Fruit fly (Drosophila melanogaster) whole organism, adult: ENCODE data around the gene Pgant4.

ENCODE experiments used
- CG11617 ChIP-seq: fragments of 200-800 bp; sonication (Bioruptor generic); optimal IDR thresholded peaks from 2 replicates; lab custom pipeline; 2017; ENCODE audit warnings: mild to moderate bottlenecking, missing biosample characterization, missing genetic modification reagents, missing genetic modification characterization
- CG12768 ChIP-seq: fragments of 200-800 bp; sonication (Bioruptor generic); optimal IDR thresholded peaks from 2 replicates; lab custom pipeline; 2017; ENCODE audit warnings: missing biosample characterization, missing genetic modification characterization, mild to moderate bottlenecking, moderate library complexity, missing genetic modification reagents
- CG14711 ChIP-seq: fragments of 200-800 bp; sonication (Bioruptor generic); optimal IDR thresholded peaks from 2 replicates; lab custom pipeline; 2018; ENCODE audit warnings: missing biosample characterization, mild to moderate bottlenecking, missing genetic modification characterization, moderate library complexity
- CG1620 ChIP-seq: fragments of 200-800 bp; sonication (Bioruptor generic); optimal IDR thresholded peaks from 2 replicates; lab custom pipeline; 2016; ENCODE audit warnings: missing biosample characterization, missing genetic modification characterization
- CG33017 ChIP-seq: fragments of 200-800 bp; sonication (Bioruptor generic); optimal IDR thresholded peaks from 2 replicates; lab custom pipeline; 2018; ENCODE audit warnings: missing biosample characterization, mild to moderate bottlenecking, missing genetic modification characterization, moderate library complexity
- CG5204 ChIP-seq: fragments of 200-800 bp; sonication (Bioruptor generic); optimal IDR thresholded peaks from 2 replicates; lab custom pipeline; 2016; ENCODE audit warnings: missing biosample characterization, missing genetic modification characterization
- CG7045 ChIP-seq: fragments of 200-800 bp; sonication (Bioruptor generic); optimal IDR thresholded peaks from 2 replicates; lab custom pipeline; 2017; ENCODE audit warnings: missing biosample characterization, mild to moderate bottlenecking, missing genetic modification characterization
- CG7101 ChIP-seq: fragments of 200-800 bp; sonication (Bioruptor generic); optimal IDR thresholded peaks from 2 replicates; lab custom pipeline; 2018; ENCODE audit warnings: missing biosample characterization, mild to moderate bottlenecking, missing genetic modification characterization, moderate library complexity
- Clk ChIP-seq: fragments of 200-800 bp; sonication (Bioruptor generic); optimal IDR thresholded peaks from 2 replicates; lab custom pipeline; 2017; ENCODE audit warnings: missing biosample characterization, missing genetic modification characterization
- Crg-1 ChIP-seq: fragments of 200-800 bp; sonication (Bioruptor generic); optimal IDR thresholded peaks from 2 replicates; lab custom pipeline; 2016; ENCODE audit warnings: missing biosample characterization, missing genetic modification characterization
- Hr96 ChIP-seq: fragments of 200-800 bp; sonication (Bioruptor generic); optimal IDR thresholded peaks from 2 replicates; lab custom pipeline; 2016; ENCODE audit warnings: missing biosample characterization, missing genetic modification characterization
- Mnt ChIP-seq: fragments of 200-800 bp; sonication (Bioruptor generic); optimal IDR thresholded peaks from 2 replicates; lab custom pipeline; 2016; ENCODE audit warnings: missing biosample characterization, mild to moderate bottlenecking, missing genetic modification characterization
- bab1 ChIP-seq: fragments of 200-800 bp; sonication (Bioruptor generic); optimal IDR thresholded peaks from 3 replicates; lab custom pipeline; 2019; ENCODE audit warnings: missing biosample characterization, mild to moderate bottlenecking, missing genetic modification characterization, moderate library complexity
- cic ChIP-seq: fragments of 200-800 bp; sonication (Bioruptor generic); optimal IDR thresholded peaks from 2 replicates; lab custom pipeline; 2017; ENCODE audit warnings: missing biosample characterization, mild to moderate bottlenecking, missing genetic modification characterization, moderate library complexity
- cnc ChIP-seq, 2 experiments: fragments of >200 bp; optimal IDR thresholded peaks; 2 replicates each; lab custom pipeline; 2017
- kay ChIP-seq: fragments of 200-800 bp; sonication (Bioruptor generic); peaks from one replicate; lab custom pipeline; 2016; ENCODE audit warnings: missing biosample characterization, missing genetic modification characterization, borderline replicate concordance
- ovo ChIP-seq: fragments of 200-800 bp; sonication (Bioruptor generic); optimal IDR thresholded peaks from 2 replicates; lab custom pipeline; 2016; ENCODE audit warnings: missing biosample characterization, missing genetic modification characterization
- pad ChIP-seq: fragments of 200-800 bp; sonication (Bioruptor generic); optimal IDR thresholded peaks from 3 replicates; lab custom pipeline; 2017; ENCODE audit warnings: missing biosample characterization, missing genetic modification characterization, mild to moderate bottlenecking, moderate library complexity, missing genetic modification reagents
- tj ChIP-seq: fragments of 200-800 bp; sonication (Bioruptor generic); optimal IDR thresholded peaks from 3 replicates; lab custom pipeline; 2017; ENCODE audit warnings: missing biosample characterization, mild to moderate bottlenecking, missing genetic modification characterization, moderate library complexity
- toe ChIP-seq: fragments of 200-800 bp; sonication (Bioruptor generic); optimal IDR thresholded peaks from 2 replicates; lab custom pipeline; 2016; ENCODE audit warnings: missing biosample characterization, missing genetic modification characterization

The Pgant4 gene

dm6 chr2L:3472242-3472641 lies at the start of gene Pgant4:
Gene Pgant4 (plus strand): TSS chr2L:3472603.
- no peak for TF ChIP-seq cic (GFP tag; lab: Kevin White, UChicago)
- TF ChIP-seq CG7101 (tag; lab: Kevin White, UChicago): peak; percentile 44
- TF ChIP-seq CG5204: no peak
- peak; percentile 73 for TF ChIP-seq CG1620 (GFP tag; lab: Kevin White, UChicago)
- no peak for TF ChIP-seq CG12768 (GFP tag; lab: Kevin White, UChicago)
- TF ChIP-seq ovo (GFP tag; lab: Kevin White, UChicago): no peak
- TF ChIP-seq Mnt: peak; percentile 33
- no peak for TF ChIP-seq CG7045
- TF ChIP-seq kay: no peak
- TF ChIP-seq CG14711 (tag; lab: Kevin White, UChicago): no peak
- TF ChIP-seq cnc (optimal IDR thresholded peaks at IDR 0.05; lab: Kevin White, UChicago): no peak
- TF ChIP-seq Clk (GFP tag; lab: Kevin White, UChicago): no peak
- TF ChIP-seq Crg-1 (GFP tag; lab: Kevin White, UChicago): no peak
- TF ChIP-seq bab1 (GFP tag; lab: Kevin White, UChicago): no peak
- TF ChIP-seq CG33017 (tag; lab: Kevin White, UChicago): no peak
- peak; percentile 49 for TF ChIP-seq Hr96 (GFP tag; lab: Kevin White, UChicago)
- peak; percentile 1 for TF ChIP-seq pad (GFP tag; lab: Kevin White, UChicago)
- TF ChIP-seq toe (GFP tag; lab: Kevin White, UChicago): no peak
- TF ChIP-seq CG11617: no peak
- TF ChIP-seq tj: no peak

DNA sequence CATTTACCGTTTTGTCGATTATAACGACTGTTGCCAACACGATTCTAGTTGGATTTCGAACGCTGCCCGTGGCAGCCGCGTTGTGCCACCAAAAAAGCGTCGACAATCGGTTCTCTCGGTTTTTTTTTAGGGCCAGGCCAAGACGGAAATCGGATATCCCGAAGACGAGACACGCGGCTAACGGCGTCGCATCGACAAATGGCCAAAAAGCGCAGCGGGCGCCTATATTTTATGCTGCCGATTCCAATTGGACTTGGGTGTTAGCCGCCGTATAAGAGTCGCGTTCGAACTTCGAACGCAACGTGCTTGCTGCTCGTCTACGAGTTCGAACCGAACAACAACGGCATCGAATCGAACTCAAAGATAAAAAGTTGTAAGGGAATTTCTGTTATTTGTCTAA lies 49.6 kb upstream of the Pgant4 start:
- TF ChIP-seq CG11617 (no peak), Hr96 (GFP tag; lab: Kevin White, UChicago) (no peak), toe (GFP tag; lab: Kevin White, UChicago) (no peak), kay (peak; percentile 7)

- TF ChIP-seq CG11617: no peak
- no peak for TF ChIP-seq CG7045
- no peak for TF ChIP-seq CG33017 (tag; lab: Kevin White, UChicago)
- TF ChIP-seq CG12768 (GFP tag; lab: Kevin White, UChicago): no peak
- TF ChIP-seq Mnt: no peak
- no peak for TF ChIP-seq cic (GFP tag; lab: Kevin White, UChicago)
- TF ChIP-seq CG5204: no peak
- TF ChIP-seq Clk (GFP tag; lab: Kevin White, UChicago): no peak
- TF ChIP-seq Hr96 (GFP tag; lab: Kevin White, UChicago): no peak
- TF ChIP-seq Crg-1 (GFP tag; lab: Kevin White, UChicago): no peak
- TF ChIP-seq bab1 (GFP tag; lab: Kevin White, UChicago): no peak
- no peak for TF ChIP-seq tj
- no peak for TF ChIP-seq toe (GFP tag; lab: Kevin White, UChicago)
- no peak for TF ChIP-seq kay
- no peak for TF ChIP-seq CG7101 (tag; lab: Kevin White, UChicago)
- no peak for TF ChIP-seq CG14711 (tag; lab: Kevin White, UChicago)
- TF ChIP-seq ovo (GFP tag; lab: Kevin White, UChicago): no peak
- TF ChIP-seq CG1620 (GFP tag; lab: Kevin White, UChicago): no peak
These were observed 46.5 kb upstream of the Pgant4 start for dm6 chr2L:3425947-3426346.

DNA sequence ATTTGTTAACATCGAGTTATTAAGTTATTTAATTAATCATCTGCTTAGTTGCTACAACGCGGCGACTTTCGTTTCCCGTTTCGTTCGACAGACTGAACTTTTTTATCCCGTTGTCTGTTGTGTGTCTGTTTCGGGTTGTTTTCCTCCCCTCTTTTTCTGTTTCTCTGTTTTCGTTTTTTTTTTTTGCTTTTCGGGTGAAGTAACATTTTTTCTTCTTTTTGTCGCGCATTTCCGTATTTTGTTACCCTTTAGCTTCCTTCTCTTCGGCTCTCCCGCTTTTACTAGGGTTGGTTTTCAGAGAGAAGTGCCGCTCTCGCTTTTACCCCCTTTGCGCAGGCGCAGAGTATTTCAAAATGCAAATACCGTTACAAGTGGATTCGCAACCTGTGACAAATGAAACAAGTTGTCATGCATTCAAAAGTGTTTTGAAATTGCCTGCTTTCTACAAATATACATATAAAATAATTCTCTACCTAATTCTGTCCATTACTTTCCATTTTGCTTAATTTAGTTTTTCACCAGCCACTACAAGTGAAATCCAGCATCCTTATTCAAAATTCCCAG lies 45.7 kb upstream of the Pgant4 start, which contains the start of gene Pgant2:
TSS of gene Pgant2 (minus strand) at position 51 of the 564 bp plus-strand sequence.
- no peak for TF ChIP-seq CG7101 (tag; lab: Kevin White, UChicago)
- no peak for TF ChIP-seq Hr96 (GFP tag; lab: Kevin White, UChicago)
- TF ChIP-seq Crg-1 (GFP tag; lab: Kevin White, UChicago): no peak
- TF ChIP-seq CG11617: no peak
- TF ChIP-seq CG14711 (tag; lab: Kevin White, UChicago): no peak
- no peak for TF ChIP-seq Clk (GFP tag; lab: Kevin White, UChicago)
- no peak for TF ChIP-seq toe (GFP tag; lab: Kevin White, UChicago)
- TF ChIP-seq tj: no peak
- no peak for TF ChIP-seq CG33017 (tag; lab: Kevin White, UChicago)

- TF ChIP-seq Hr96 (GFP tag; lab: Kevin White, UChicago): no peak
- no peak for TF ChIP-seq ovo (GFP tag; lab: Kevin White, UChicago)
These were observed 43.8 kb upstream of the Pgant4 start for dm6 chr2L:3428419-3429097.

dm6 chr2L:3435086-3435485 lies 37.3 kb upstream of the Pgant4 start:
- TF ChIP-seq cnc (optimal IDR thresholded peaks at IDR 0.05; lab: Kevin White, UChicago): no peak
- no peak for TF ChIP-seq tj
- TF ChIP-seq Clk (GFP tag; lab: Kevin White, UChicago): no peak
- TF ChIP-seq CG14711 (tag; lab: Kevin White, UChicago): no peak
- TF ChIP-seq CG1620 (GFP tag; lab: Kevin White, UChicago): no peak
- no peak for TF ChIP-seq CG7101 (tag; lab: Kevin White, UChicago)
- TF ChIP-seq CG5204: no peak
- TF ChIP-seq toe (GFP tag; lab: Kevin White, UChicago): no peak
- TF ChIP-seq CG7045: no peak
- no peak for TF ChIP-seq pad (GFP tag; lab: Kevin White, UChicago)
- no peak for TF ChIP-seq Hr96 (GFP tag; lab: Kevin White, UChicago)
- no peak for TF ChIP-seq ovo (GFP tag; lab: Kevin White, UChicago)
